Fruit fly (Drosophila melanogaster): ENCODE data around the gene Svil.
A peak's percentile ranks its signal among the peaks of the same experiment; 100 is the strongest.

The Svil gene

DNA sequence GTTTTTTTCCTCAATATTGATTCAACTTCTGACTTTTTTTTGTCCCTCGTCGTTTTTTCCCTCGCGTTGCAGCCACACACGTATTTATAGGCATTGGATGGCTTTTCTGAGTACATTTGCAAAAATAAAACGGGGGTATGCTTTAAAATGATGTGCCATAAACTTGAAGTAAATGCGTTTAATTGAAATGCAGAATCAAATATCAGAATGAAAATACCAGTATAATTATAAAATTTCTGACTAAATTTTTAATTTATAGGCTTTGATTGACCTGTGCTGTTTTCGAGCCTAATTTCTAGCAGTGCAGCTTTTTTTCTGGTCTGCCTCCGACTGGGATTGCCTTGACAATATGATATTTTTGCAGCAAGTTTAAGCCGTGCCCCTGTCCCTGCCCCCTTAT lies 53.9 kb downstream of the Svil start (continued):
- TF ChIP-seq Lpt (GFP tag; optimal IDR thresholded peaks at IDR 0.05): peak; percentile 48
- peak; percentile 97 for TF ChIP-seq Eip78C (GFP tag)
- no peak for TF ChIP-seq fkh (GFP tag; optimal IDR thresholded peaks at IDR 0.05)
- peak; percentile 32 for TF ChIP-seq fd85E (GFP tag; optimal IDR thresholded peaks at IDR 0.05)
- TF ChIP-seq CG7368 (GFP tag; optimal IDR thresholded peaks at IDR 0.05): peak; percentile 58
- peak; percentile 70 to 87 for TF ChIP-seq ss (GFP tag; optimal IDR thresholded peaks at IDR 0.05)
- TF ChIP-seq CG31627 (GFP tag; optimal IDR thresholded peaks at IDR 0.05): peak; percentile 66
- peak; percentile 13 for TF ChIP-seq Eip93F (GFP tag; optimal IDR thresholded peaks at IDR 0.05)
- TF ChIP-seq CG3032 (tag; optimal IDR thresholded peaks at IDR 0.05): peak; percentile 73
- TF ChIP-seq Sox102F (GFP tag; optimal IDR thresholded peaks at IDR 0.05): peak; percentile 63
- peak; percentile 0 for TF ChIP-seq Ets21C (GFP tag; optimal IDR thresholded peaks at IDR 0.05)
- TF ChIP-seq Sox14 (GFP tag; optimal IDR thresholded peaks at IDR 0.05): peak; percentile 62
- TF ChIP-seq topi (GFP tag; optimal IDR thresholded peaks at IDR 0.05): peak; percentile 71
- peak; percentile 69 for TF ChIP-seq esn (GFP tag; optimal IDR thresholded peaks at IDR 0.05)
- TF ChIP-seq CG8632 (GFP tag; optimal IDR thresholded peaks at IDR 0.05): peak; percentile 71
- peak; percentile 60 for TF ChIP-seq Smox (GFP tag; optimal IDR thresholded peaks at IDR 0.05)
- TF ChIP-seq CG9139 (GFP tag; optimal IDR thresholded peaks at IDR 0.05): peak; percentile 62
- TF ChIP-seq CG34406 (GFP tag; optimal IDR thresholded peaks at IDR 0.05): peak; percentile 42

DNA sequence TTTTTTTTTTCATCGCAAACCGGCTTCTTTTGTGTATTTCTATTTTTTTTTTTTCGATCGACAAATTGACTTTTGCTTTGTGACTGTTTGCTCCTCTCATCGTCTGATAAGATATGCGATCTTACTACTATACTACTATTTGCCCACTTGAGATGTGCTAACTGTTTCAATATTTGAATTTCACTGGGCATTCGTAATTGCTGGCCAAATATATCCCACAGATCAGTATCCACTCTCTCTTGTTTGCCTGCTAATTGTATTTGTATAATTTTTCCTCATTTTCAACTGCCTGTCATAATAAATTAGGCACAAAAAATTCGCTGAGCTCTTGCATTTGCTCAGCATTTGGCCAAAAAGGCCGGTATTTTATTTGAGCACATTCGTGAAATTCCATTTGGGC lies 55.9 kb downstream of the Svil start:
- TF ChIP-seq CG3032 (tag; optimal IDR thresholded peaks at IDR 0.05) (no peak), Lpt (GFP tag; optimal IDR thresholded peaks at IDR 0.05) (no peak), pdm3 (GFP tag; optimal IDR thresholded peaks at IDR 0.05) (no peak), Eip93F (GFP tag; optimal IDR thresholded peaks at IDR 0.05) (no peak), Sox102F (GFP tag; optimal IDR thresholded peaks at IDR 0.05) (no peak), vri (GFP tag; optimal IDR thresholded peaks at IDR 0.05) (no peak), dsx (GFP tag; optimal IDR thresholded peaks at IDR 0.05; ENCODE audit: poor library complexity, severe bottlenecking) (no peak), ss (GFP tag; optimal IDR thresholded peaks at IDR 0.05) (peak in 1 of 2 experiments; percentile 22), eg (GFP tag; IDR thresholded peaks at IDR 0.05) (peak; percentile 16; the same call in 1 of the 3 replicates), CG6163 (GFP tag; IDR thresholded peaks at IDR 0.05) (0 out of 3 replicates have a peak, but pooled peaks have one; percentile 19), Eip75B (GFP tag; optimal IDR thresholded peaks at IDR 0.05) (no peak), dac (GFP tag; optimal IDR thresholded peaks at IDR 0.05) (no peak), spab (GFP tag; optimal IDR thresholded peaks at IDR 0.05) (peak; percentile 21), Met (GFP tag; optimal IDR thresholded peaks at IDR 0.05) (no peak), CG10669 (GFP tag; optimal IDR thresholded peaks at IDR 0.05) (peak; percentile 37), Gug (GFP tag; IDR thresholded peaks at IDR 0.05) (no peak), CG1621 (tag; optimal IDR thresholded peaks at IDR 0.05) (no peak), Ets21C (GFP tag; optimal IDR thresholded peaks at IDR 0.05) (no peak), CG6792 (GFP tag; optimal IDR thresholded peaks at IDR 0.05) (no peak), CG11762 (GFP tag; optimal IDR thresholded peaks at IDR 0.05; ENCODE audit: insufficient read depth) (no peak), CG31627 (GFP tag; optimal IDR thresholded peaks at IDR 0.05) (no peak), cyc (GFP tag; optimal IDR thresholded peaks at IDR 0.05) (no peak), esn (GFP tag; optimal IDR thresholded peaks at IDR 0.05) (no peak), CG15336 (GFP tag; IDR thresholded peaks at IDR 0.05) (no peak), Eip78C (GFP tag) (peak; percentile 45), Sox14 (GFP tag; optimal IDR thresholded peaks at IDR 0.05) (no peak), CG8119 (GFP tag; IDR thresholded peaks at IDR 0.05) (no peak), net (GFP tag; optimal IDR thresholded peaks at IDR 0.05) (no peak), fkh (GFP tag; optimal IDR thresholded peaks at IDR 0.05) (peak; percentile 79), CG10631 (GFP tag; optimal IDR thresholded peaks at IDR 0.05) (no peak), Sox15 (GFP tag; optimal IDR thresholded peaks at IDR 0.05) (no peak), Hr4 (GFP tag; optimal IDR thresholded peaks at IDR 0.05) (no peak), CG6276 (GFP tag; optimal IDR thresholded peaks at IDR 0.05) (no peak), CG3919 (GFP tag; optimal IDR thresholded peaks at IDR 0.05) (no peak), svp (GFP tag) (no peak), CG7368 (GFP tag; optimal IDR thresholded peaks at IDR 0.05) (no peak), salr (GFP tag; optimal IDR thresholded peaks at IDR 0.05) (no peak), Blimp-1 (GFP tag; optimal IDR thresholded peaks at IDR 0.05) (no peak), topi (GFP tag; optimal IDR thresholded peaks at IDR 0.05) (no peak), Hr39 (GFP tag; optimal IDR thresholded peaks at IDR 0.05) (no peak), CG11294 (GFP tag; IDR thresholded peaks at IDR 0.05) (no peak), CG6808 (GFP tag; optimal IDR thresholded peaks at IDR 0.05) (peak; percentile 10), CG34406 (GFP tag; optimal IDR thresholded peaks at IDR 0.05) (no peak), OdsH (GFP tag; optimal IDR thresholded peaks at IDR 0.05) (no peak)
